Fruit fly (Drosophila melanogaster) whole organism, embryonic: ENCODE measurements around the gene CG14995.

Experiments used
- Atf6 ChIP-seq: fragments of 200-800 bp; sonication (Bioruptor generic); IDR thresholded peaks from 2 replicates; pipeline ENCODE4 v1.3.6; 2022; ENCODE audit warnings: missing biosample characterization, missing genetic modification characterization
- Bdp1 ChIP-seq: fragments of 200-800 bp; sonication (Bioruptor generic); optimal IDR thresholded peaks from 3 replicates; lab custom pipeline; 2016; ENCODE audit warnings: missing biosample characterization, missing genetic modification characterization
- Blimp-1 ChIP-seq: fragments of 200-800 bp; sonication (Bioruptor generic); optimal IDR thresholded peaks from 3 replicates; lab custom pipeline; 2018; ENCODE audit warnings: missing biosample characterization, missing genetic modification characterization, mild to moderate bottlenecking, moderate library complexity, missing genetic modification reagents
- CG10543 ChIP-seq: fragments of 200-800 bp; sonication (Bioruptor generic); optimal IDR thresholded peaks from 3 replicates; lab custom pipeline; 2017; ENCODE audit warnings: missing biosample characterization, mild to moderate bottlenecking, missing genetic modification characterization, moderate library complexity
- CG10654 ChIP-seq: fragments of 200-800 bp; sonication (Bioruptor generic); optimal IDR thresholded peaks from 2 replicates; lab custom pipeline; 2016; ENCODE audit warnings: missing biosample characterization, missing genetic modification characterization
- CG13296 ChIP-seq: fragments of 200-800 bp; sonication (Bioruptor generic); optimal IDR thresholded peaks from 3 replicates; lab custom pipeline; 2018; ENCODE audit warnings: missing biosample characterization, mild to moderate bottlenecking, missing genetic modification characterization
- CG14667 ChIP-seq: fragments of 200-800 bp; sonication (Bioruptor generic); IDR thresholded peaks from 2 replicates; pipeline ENCODE4 v1.3.6; 2022; ENCODE audit warnings: missing biosample characterization, missing genetic modification characterization
- CG15601 ChIP-seq: fragments of 200-800 bp; sonication (Bioruptor generic); optimal IDR thresholded peaks from 3 replicates; lab custom pipeline; 2019; ENCODE audit warnings: missing biosample characterization, mild to moderate bottlenecking, missing genetic modification characterization, moderate library complexity
- CG1602 ChIP-seq: fragments of 200-800 bp; sonication (Bioruptor generic); optimal IDR thresholded peaks from 3 replicates; lab custom pipeline; 2016; ENCODE audit warnings: missing biosample characterization, missing genetic modification characterization
- CG17361 ChIP-seq: fragments of 200-800 bp; sonication (Bioruptor generic); IDR thresholded peaks from 3 replicates; pipeline ENCODE4 v1.3.6; 2022; ENCODE audit warnings: missing biosample characterization, missing genetic modification characterization
- CG17612 ChIP-seq: fragments of 200-800 bp; sonication (Bioruptor generic); IDR thresholded peaks from 2 replicates; pipeline ENCODE4 v1.3.6; 2022; ENCODE audit warnings: missing biosample characterization, missing genetic modification characterization
- CG17829 ChIP-seq: fragments of 200-800 bp; optimal IDR thresholded peaks from 2 replicates; lab custom pipeline; 2019; ENCODE audit warnings: missing biosample characterization, mild to moderate bottlenecking, missing genetic modification characterization, moderate library complexity
- CG1792 ChIP-seq: fragments of 200-800 bp; sonication (Bioruptor generic); optimal IDR thresholded peaks from 2 replicates; lab custom pipeline; 2016; ENCODE audit warnings: missing biosample characterization, missing genetic modification characterization
- CG3163 ChIP-seq: fragments of 200-800 bp; sonication (Bioruptor generic); optimal IDR thresholded peaks from 3 replicates; lab custom pipeline; 2016; ENCODE audit warnings: missing biosample characterization, missing genetic modification characterization
- CG32532 ChIP-seq: fragments of 200-800 bp; sonication (Bioruptor generic); IDR thresholded peaks from 2 replicates; pipeline ENCODE4 v1.3.6; 2022; ENCODE audit warnings: missing biosample characterization, missing genetic modification characterization
- CG4328 ChIP-seq: fragments of 200-800 bp; sonication (Bioruptor generic); optimal IDR thresholded peaks from 3 replicates; lab custom pipeline; 2017; ENCODE audit warnings: missing biosample characterization, missing genetic modification reagents, missing genetic modification characterization
- CG5180 ChIP-seq: fragments of 200-800 bp; sonication (Bioruptor generic); optimal IDR thresholded peaks from 3 replicates; lab custom pipeline; 2017; ENCODE audit warnings: missing biosample characterization, missing genetic modification characterization, mild to moderate bottlenecking, moderate library complexity, missing genetic modification reagents
- CG6272 ChIP-seq: fragments of 200-800 bp; sonication (Bioruptor generic); IDR thresholded peaks from 2 replicates; pipeline ENCODE4 v1.3.6; 2022; ENCODE audit warnings: missing biosample characterization, missing genetic modification characterization
- CG6791 ChIP-seq: fragments of 200-800 bp; sonication (Bioruptor generic); IDR thresholded peaks from 3 replicates; pipeline ENCODE4 v1.3.6; 2022; ENCODE audit warnings: missing biosample characterization, missing genetic modification characterization; ENCODE audit not compliant: partially characterized antibody
- CG6854 ChIP-seq: fragments of 200-800 bp; sonication (Bioruptor generic); optimal IDR thresholded peaks from 3 replicates; lab custom pipeline; 2017; ENCODE audit warnings: missing biosample characterization, mild to moderate bottlenecking, missing genetic modification characterization
- CG8478 ChIP-seq: fragments of >200 bp; optimal IDR thresholded peaks from 2 replicates; lab custom pipeline; 2018
- CG8765 ChIP-seq: fragments of 200-800 bp; sonication (Bioruptor generic); IDR thresholded peaks from 2 replicates; pipeline ENCODE4 v1.3.6; 2022; ENCODE audit warnings: missing biosample characterization, missing genetic modification characterization
- Chrac-16 ChIP-seq: fragments of 200-800 bp; sonication (Bioruptor generic); optimal IDR thresholded peaks from 3 replicates; lab custom pipeline; 2016; ENCODE audit warnings: missing biosample characterization, missing genetic modification characterization
- D ChIP-seq, 2 experiments: fragments of 200-800 bp in 1 of 2; fragments of >200 bp in 1 of 2; sonication (Bioruptor generic) in 1 of 2; optimal IDR thresholded peaks; 2 replicates in 1 of 2; 3 replicates in 1 of 2; lab custom pipeline; 2017; ENCODE audit warnings: mild to moderate bottlenecking in 1 of 2, missing biosample characterization in 1 of 2, missing genetic modification characterization in 1 of 2, missing genetic modification reagents in 1 of 2
- Dad ChIP-seq: fragments of 200-800 bp; sonication (Bioruptor generic); optimal IDR thresholded peaks from 3 replicates; lab custom pipeline; 2016; ENCODE audit warnings: missing biosample characterization, missing genetic modification characterization
- Hr39 ChIP-seq: fragments of >200 bp; optimal IDR thresholded peaks from 2 replicates; lab custom pipeline; 2017
- MESR4 ChIP-seq: fragments of 200-800 bp; sonication (Bioruptor generic); optimal IDR thresholded peaks from 2 replicates; lab custom pipeline; 2018; ENCODE audit warnings: missing biosample characterization, mild to moderate bottlenecking, missing genetic modification characterization, moderate library complexity
- MTF-1 ChIP-seq: fragments of 200-800 bp; sonication (Bioruptor generic); optimal IDR thresholded peaks from 2 replicates; lab custom pipeline; 2018; ENCODE audit warnings: missing biosample characterization, mild to moderate bottlenecking, missing genetic modification characterization, borderline replicate concordance
- Med ChIP-seq: fragments of 200-800 bp; sonication (Bioruptor generic); peaks from one replicate; lab custom pipeline; 2016; ENCODE audit warnings: missing biosample characterization, missing genetic modification characterization, mild to moderate bottlenecking, inconsistent platforms, moderate library complexity
- Nf-YA ChIP-seq: fragments of 200-800 bp; sonication (Bioruptor generic); IDR thresholded peaks from 2 replicates; pipeline ENCODE4 v1.3.6; 2022; ENCODE audit warnings: missing biosample characterization, missing genetic modification characterization
- Ptx1 ChIP-seq: fragments of 200-800 bp; sonication (Bioruptor generic); IDR thresholded peaks from 2 replicates; pipeline ENCODE4 v1.3.6; 2022; ENCODE audit warnings: missing biosample characterization, missing genetic modification characterization
- Sry-β ChIP-seq: fragments of 200-800 bp; sonication (Bioruptor generic); optimal IDR thresholded peaks from 2 replicates; lab custom pipeline; 2018; ENCODE audit warnings: missing biosample characterization, mild to moderate bottlenecking, missing genetic modification characterization, moderate library complexity
- Tbp ChIP-seq: fragments of >200 bp; optimal IDR thresholded peaks from 2 replicates; lab custom pipeline; 2018; ENCODE audit warnings: missing biosample characterization, missing genetic modification characterization
- Xrp1 ChIP-seq: fragments of 200-800 bp; sonication (Bioruptor generic); IDR thresholded peaks from 2 replicates; pipeline ENCODE4 v1.3.6; 2022; ENCODE audit warnings: missing biosample characterization, missing genetic modification characterization
- ab ChIP-seq: fragments of 200-800 bp; sonication (Bioruptor generic); optimal IDR thresholded peaks from 2 replicates; lab custom pipeline; 2016; ENCODE audit warnings: missing biosample characterization, missing genetic modification characterization
- ara ChIP-seq: fragments of 200-800 bp; sonication (Bioruptor generic); IDR thresholded peaks from 2 replicates; pipeline ENCODE4 v1.3.6; 2022; ENCODE audit warnings: missing biosample characterization, missing genetic modification characterization
- ase ChIP-seq: fragments of 200-800 bp; sonication (Bioruptor generic); IDR thresholded peaks from 3 replicates; pipeline ENCODE4 v1.3.6; 2022; ENCODE audit warnings: missing biosample characterization, missing genetic modification characterization
- grn ChIP-seq: fragments of 200-800 bp; sonication (Bioruptor generic); optimal IDR thresholded peaks from 3 replicates; lab custom pipeline; 2017; ENCODE audit warnings: missing biosample characterization, missing genetic modification characterization
- gt ChIP-seq: fragments of 200-800 bp; sonication (Bioruptor generic); IDR thresholded peaks from 2 replicates; pipeline ENCODE4 v1.3.6; 2022; ENCODE audit warnings: missing biosample characterization, missing genetic modification characterization
- ind ChIP-seq: fragments of 200-800 bp; sonication (Bioruptor generic); optimal IDR thresholded peaks from 3 replicates; lab custom pipeline; 2016; ENCODE audit warnings: missing biosample characterization, missing genetic modification characterization
- insv ChIP-seq, 2 experiments: fragments of 200-800 bp; sonication (Bioruptor generic); optimal IDR thresholded peaks; 3 replicates each; lab custom pipeline; 2016 to 2018; ENCODE audit warnings: missing biosample characterization in 2 of 2, missing genetic modification characterization in 2 of 2
- klu ChIP-seq: fragments of 200-800 bp; sonication (Bioruptor generic); IDR thresholded peaks from 2 replicates; pipeline ENCODE4 v1.3.6; 2022; ENCODE audit warnings: missing biosample characterization, missing genetic modification characterization
- lmd ChIP-seq: fragments of 200-800 bp; sonication (Bioruptor generic); IDR thresholded peaks from 2 replicates; pipeline ENCODE4 v1.3.6; 2022; ENCODE audit warnings: missing biosample characterization, missing genetic modification characterization
- onecut ChIP-seq: fragments of 200-800 bp; sonication (Bioruptor generic); IDR thresholded peaks from 2 replicates; pipeline ENCODE4 v1.3.6; 2022; ENCODE audit warnings: missing biosample characterization, missing genetic modification characterization
- sd ChIP-seq: fragments of 200-800 bp; sonication (Bioruptor generic); optimal IDR thresholded peaks from 3 replicates; lab custom pipeline; 2018; ENCODE audit warnings: missing biosample characterization, mild to moderate bottlenecking, missing genetic modification characterization, moderate library complexity
- shn ChIP-seq: fragments of 200-800 bp; sonication (Bioruptor generic); optimal IDR thresholded peaks from 3 replicates; lab custom pipeline; 2016; ENCODE audit warnings: missing biosample characterization, missing genetic modification characterization
- sr ChIP-seq: fragments of 200-800 bp; sonication (Bioruptor generic); IDR thresholded peaks from 3 replicates; pipeline ENCODE4 v1.3.6; 2022; ENCODE audit warnings: missing biosample characterization, missing genetic modification characterization
- tgo ChIP-seq: fragments of 200-800 bp; sonication (Bioruptor generic); IDR thresholded peaks from 3 replicates; pipeline ENCODE4 v1.3.6; 2022; ENCODE audit warnings: missing biosample characterization, missing genetic modification characterization
- zen2 ChIP-seq: fragments of 200-800 bp; sonication (Bioruptor generic); IDR thresholded peaks from 3 replicates; pipeline ENCODE4 v1.3.6; 2022; ENCODE audit warnings: missing biosample characterization, missing genetic modification characterization; ENCODE audit not compliant: partially characterized antibody
- zfh1 ChIP-seq: fragments of 200-800 bp; sonication (Bioruptor generic); IDR thresholded peaks from 3 replicates; pipeline ENCODE4 v1.3.6; 2022; ENCODE audit warnings: missing biosample characterization, missing genetic modification characterization

Gene CG14995

dm6 chr3L:4108844-4109494 lies 5.9 kb upstream of the CG14995 start (continued):
- TF ChIP-seq insv (GFP tag; optimal IDR thresholded peaks at IDR 0.05; lab: Kevin White, UChicago), result peak in 1 of 2 experiments; percentile 26
- peak; percentile 81 for TF ChIP-seq Xrp1 (GFP tag; lab: Robert Waterston, UW)
- no peak for TF ChIP-seq MTF-1 (GFP tag; lab: Kevin White, UChicago)
- TF ChIP-seq ab, result peak; percentile 33
- no peak for TF ChIP-seq D (optimal IDR thresholded peaks at IDR 0.05; lab: Kevin White, UChicago)
- peak; percentile 81 for TF ChIP-seq D (GFP tag; optimal IDR thresholded peaks at IDR 0.05; lab: Kevin White, UChicago)
- 0 out of 2 replicates have a peak, but pooled peaks have one; percentile 12 for TF ChIP-seq klu (GFP tag; lab: Robert Waterston, UW)
- TF ChIP-seq ind (GFP tag; lab: Kevin White, UChicago), result peak; percentile 79
- peak; percentile 39; the same call in 1 of the 2 replicates for TF ChIP-seq onecut (GFP tag; lab: Robert Waterston, UW)
- no peak for TF ChIP-seq grn (GFP tag; lab: Kevin White, UChicago)
- peak; percentile 38; the same call in 1 of the 2 replicates for TF ChIP-seq CG14667
- TF ChIP-seq gt (GFP tag; lab: Robert Waterston, UW), result no peak
- peak; percentile 81 for TF ChIP-seq sd (tag; lab: Kevin White, UChicago)
- peak; percentile 52 for TF ChIP-seq Dad (GFP tag; lab: Kevin White, UChicago)
- peak; percentile 71 for TF ChIP-seq CG10543 (GFP tag; lab: Kevin White, UChicago)
- no peak for TF ChIP-seq Sry-β
- peak; percentile 65 for TF ChIP-seq Chrac-16 (GFP tag; lab: Kevin White, UChicago)
- peak; percentile 74 for TF ChIP-seq lmd (GFP tag; lab: Robert Waterston, UW)
- peak; percentile 60; the same call in 2 of the 3 replicates for TF ChIP-seq zfh1 (GFP tag; lab: Robert Waterston, UW)
- no peak for TF ChIP-seq CG6791 (GFP tag; lab: Robert Waterston, UW)
- TF ChIP-seq zen2, result no peak
- TF ChIP-seq CG4328 (GFP tag; lab: Kevin White, UChicago), result peak; percentile 37
- TF ChIP-seq MESR4, result no peak
- TF ChIP-seq CG5180, result peak; percentile 68
- peak; percentile 67 for TF ChIP-seq Atf6 (GFP tag; lab: Robert Waterston, UW)
- TF ChIP-seq CG17612 (GFP tag; lab: Robert Waterston, UW), result no peak
- peak; percentile 58 for TF ChIP-seq tgo
- TF ChIP-seq Bdp1 (GFP tag; lab: Kevin White, UChicago), result peak; percentile 21
- no peak for TF ChIP-seq Hr39 (lab: Kevin White, UChicago)
- no peak for TF ChIP-seq sr (GFP tag; lab: Robert Waterston, UW)
- 0 out of 2 replicates have a peak, but pooled peaks have one; percentile 43 for TF ChIP-seq Nf-YA (GFP tag; lab: Robert Waterston, UW)
- peak; percentile 49 for TF ChIP-seq CG10654 (GFP tag; lab: Kevin White, UChicago)
- TF ChIP-seq CG1792 (GFP tag; lab: Kevin White, UChicago), result peak; percentile 38
- peak; percentile 18 for TF ChIP-seq shn (GFP tag; lab: Kevin White, UChicago)
- TF ChIP-seq CG8765 (GFP tag; lab: Robert Waterston, UW), result no peak
- TF ChIP-seq CG15601 (tag; lab: Kevin White, UChicago), result peak; percentile 71
- peak; percentile 58 for TF ChIP-seq CG6272 (GFP tag; lab: Robert Waterston, UW)
- peak; percentile 86 for TF ChIP-seq CG17361
- TF ChIP-seq CG3163 (GFP tag; lab: Kevin White, UChicago), result no peak
- TF ChIP-seq CG1602 (GFP tag; lab: Kevin White, UChicago), result peak; percentile 63
- peak; percentile 74 for TF ChIP-seq Ptx1 (GFP tag; lab: Robert Waterston, UW)
- TF ChIP-seq CG32532 (GFP tag; lab: Robert Waterston, UW), result peak; percentile 59
- TF ChIP-seq CG6854 (GFP tag; lab: Kevin White, UChicago), result peak; percentile 5
- TF ChIP-seq Med (GFP tag; lab: Kevin White, UChicago), result peak; percentile 90
- TF ChIP-seq CG17829 (tag; lab: Kevin White, UChicago), result peak; percentile 74
- TF ChIP-seq Tbp (GFP tag; lab: Kevin White, UChicago), result no peak
- TF ChIP-seq Blimp-1, result peak; percentile 66
- TF ChIP-seq CG8478, result no peak
- no peak for TF ChIP-seq ase
- TF ChIP-seq ara (GFP tag; lab: Robert Waterston, UW), result peak; percentile 64; the same call in 1 of the 2 replicates
- TF ChIP-seq CG13296 (GFP tag; lab: Kevin White, UChicago), result peak; percentile 79
